Fruit fly (Drosophila melanogaster) S2 (cell line): ENCODE measurements around the gene CG4949.

Experiments
- CG8478 ChIP-seq: fragments of >200 bp; optimal IDR thresholded peaks from 2 replicates; lab custom pipeline; 2018
- CTCF ChIP-seq, 2 experiments: fragments of >200 bp; optimal IDR thresholded peaks; 2 replicates each; lab custom pipeline; 2018

The CG4949 gene

DNA sequence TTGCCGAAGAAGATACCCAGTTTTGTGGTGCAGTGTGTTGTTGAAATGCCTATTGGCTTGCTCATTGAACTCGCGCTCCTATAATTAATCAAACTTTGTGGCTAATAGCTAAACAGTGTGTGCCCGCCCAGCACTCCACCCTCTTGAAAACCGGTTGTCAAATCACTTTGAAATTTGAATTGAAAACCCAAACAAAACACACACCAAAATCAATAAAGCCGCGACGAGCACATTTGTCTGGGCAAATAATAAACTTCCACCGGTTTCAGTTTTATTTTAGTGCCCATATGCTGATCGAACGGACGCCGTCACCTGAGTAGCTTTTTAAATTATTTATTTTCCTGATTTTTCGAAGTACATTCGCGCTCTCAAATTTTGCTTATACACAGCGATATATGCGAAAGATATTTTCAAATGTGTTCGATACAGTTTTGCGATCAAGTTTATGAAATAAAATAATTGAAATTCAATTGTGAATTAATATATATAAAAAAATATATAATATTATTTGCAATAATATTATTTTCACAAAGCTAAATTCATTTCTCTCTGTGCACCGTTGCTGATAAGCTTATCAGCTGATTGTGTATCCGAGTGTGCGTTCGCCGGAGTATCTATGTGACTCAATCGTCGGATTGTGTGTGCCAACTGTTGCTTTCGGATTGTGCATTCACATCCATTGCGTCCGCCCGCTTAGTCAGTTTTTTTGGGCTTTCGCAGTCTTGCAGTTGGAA lies 51.3 kb downstream of the CG4949 start:
- TF ChIP-seq CTCF (optimal IDR thresholded peaks at IDR 0.05; lab: Kevin White, UChicago) (no peak), CG8478 (no peak)
